Worm (Caenorhabditis elegans): Measurements from ENCODE around the gene dao-3.
A peak's percentile ranks its signal among the peaks of the same experiment; 100 is the strongest.

Gene dao-3

DNA sequence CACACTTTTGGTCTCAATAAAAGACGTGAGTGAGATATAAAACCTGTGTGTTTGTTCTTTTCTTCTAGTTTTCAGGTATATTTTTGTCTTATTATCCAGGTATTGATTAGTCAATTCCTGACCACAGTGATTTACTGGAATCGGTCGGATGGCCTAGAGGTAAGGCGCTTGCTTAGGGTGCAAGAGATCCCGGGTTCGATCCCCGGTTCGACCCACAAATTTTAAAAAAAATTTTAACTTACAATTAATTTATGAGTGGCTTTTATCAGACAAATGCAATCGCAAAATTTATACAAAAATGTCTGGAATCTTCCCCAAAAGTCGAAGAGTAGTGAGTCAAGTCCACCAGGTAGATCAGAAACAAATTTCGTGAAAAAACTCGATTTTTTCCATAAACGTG, 49.0 kb downstream of the dao-3 start:
- TF ChIP-seq mep-1 (tag; optimal IDR thresholded peaks at IDR 0.05) (no peak), snpc-4 (tag; optimal IDR thresholded peaks at IDR 0.05) (no peak), M03D4.4 (tag; optimal IDR thresholded peaks at IDR 0.05) (no peak), unc-62 (GFP tag; optimal IDR thresholded peaks at IDR 0.05) (no peak), nhr-76 (tag; optimal IDR thresholded peaks at IDR 0.05) (no peak), mls-2 (tag; optimal IDR thresholded peaks at IDR 0.05) (no peak), nhr-237 (tag; optimal IDR thresholded peaks at IDR 0.05) (no peak)

DNA sequence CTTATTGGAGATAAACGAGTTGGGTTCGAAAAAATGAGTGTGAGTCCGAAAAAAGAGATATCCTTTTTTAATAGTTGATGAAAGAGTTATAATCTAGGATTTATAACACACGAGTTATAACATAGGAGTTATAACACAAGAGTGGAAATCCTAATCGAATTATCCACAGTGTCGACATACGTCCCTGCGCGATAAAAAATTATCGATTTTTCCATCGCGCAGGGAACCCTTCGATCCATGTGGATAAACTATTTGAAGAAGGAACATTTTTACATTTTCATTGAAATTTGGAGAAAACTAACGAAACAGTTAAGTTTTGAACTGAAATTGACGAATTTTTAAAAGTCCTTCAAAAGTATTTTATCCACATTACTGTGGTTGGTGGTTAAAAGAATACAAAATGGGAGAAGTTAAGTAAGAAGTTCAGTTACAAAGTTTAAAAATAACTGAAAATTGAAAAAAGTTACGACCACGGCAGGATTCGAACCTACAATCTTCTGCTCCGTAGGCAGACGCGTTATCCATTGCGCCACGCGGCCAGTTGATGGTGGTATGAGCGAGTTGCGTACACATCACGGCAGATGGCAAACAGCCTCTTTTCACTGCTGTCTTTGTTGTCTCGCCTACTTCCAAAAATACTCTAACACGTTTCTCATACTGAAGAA, 50.0 kb downstream of the dao-3 start:
- TF ChIP-seq pha-4 (tag; optimal IDR thresholded peaks at IDR 0.05) (peak; percentile 80), ztf-11 (tag; optimal IDR thresholded peaks at IDR 0.05) (peak; percentile 89), unc-120 (tag; optimal IDR thresholded peaks at IDR 0.05; ENCODE audit: poor library complexity, severe bottlenecking) (peak; percentile 81), elt-1 (tag; optimal IDR thresholded peaks at IDR 0.05; ENCODE audit: borderline replicate concordance, insufficient read depth) (peak; percentile 45), snpc-4 (tag; optimal IDR thresholded peaks at IDR 0.05) (no peak), zip-8 (tag; optimal IDR thresholded peaks at IDR 0.05) (peak; percentile 10), ceh-39 (tag; optimal IDR thresholded peaks at IDR 0.05) (peak; percentile 94), nhr-237 (tag; optimal IDR thresholded peaks at IDR 0.05) (peak; percentile 99), ces-1 (GFP tag; optimal IDR thresholded peaks at IDR 0.05) (peak; percentile 99), sptf-1 (tag; optimal IDR thresholded peaks at IDR 0.05) (peak; percentile 59), elt-3 (tag; optimal IDR thresholded peaks at IDR 0.05) (peak; percentile 64), unc-62 (GFP tag; optimal IDR thresholded peaks at IDR 0.05) (peak; percentile 75), nhr-2 (tag; optimal IDR thresholded peaks at IDR 0.05) (peak; percentile 34), sem-2 (GFP tag; optimal IDR thresholded peaks at IDR 0.05) (peak; percentile 55), tbx-8 (GFP tag; optimal IDR thresholded peaks at IDR 0.05) (peak; percentile 53), ham-2 (GFP tag; optimal IDR thresholded peaks at IDR 0.05) (no peak), bed-3 (GFP tag; optimal IDR thresholded peaks at IDR 0.05) (peak; percentile 5), blmp-1 (tag; optimal IDR thresholded peaks at IDR 0.05) (no peak), cnd-1 (tag; optimal IDR thresholded peaks at IDR 0.05) (peak; percentile 21), mab-5 (tag; optimal IDR thresholded peaks at IDR 0.05) (peak; percentile 96), lin-13 (tag; optimal IDR thresholded peaks at IDR 0.05) (peak; percentile 60), lsy-2 (tag; optimal IDR thresholded peaks at IDR 0.05) (peak; percentile 87), mep-1 (tag; optimal IDR thresholded peaks at IDR 0.05) (peak; percentile 80), mls-2 (tag; optimal IDR thresholded peaks at IDR 0.05) (peak; percentile 41), nhr-76 (tag; optimal IDR thresholded peaks at IDR 0.05) (no peak), M03D4.4 (tag; optimal IDR thresholded peaks at IDR 0.05) (peak; percentile 44), drap-1 (GFP tag; optimal IDR thresholded peaks at IDR 0.05) (peak; percentile 87), lin-32 (GFP tag; optimal IDR thresholded peaks at IDR 0.05) (no peak), unc-39 (tag; optimal IDR thresholded peaks at IDR 0.05) (no peak), nhr-12 (tag; optimal IDR thresholded peaks at IDR 0.05) (peak; percentile 54), ceh-83 (GFP tag; optimal IDR thresholded peaks at IDR 0.05) (peak; percentile 80), ceh-43 (GFP tag; optimal IDR thresholded peaks at IDR 0.05) (no peak), hlh-1 (tag; optimal IDR thresholded peaks at IDR 0.05) (peak; percentile 77), flh-1 (GFP tag; optimal IDR thresholded peaks at IDR 0.05) (no peak), nhr-28 (tag; optimal IDR thresholded peaks at IDR 0.05) (no peak)

Measured in whole organism, mixed stage, embryonic.